Fruit fly (Drosophila melanogaster) whole organism, embryonic: ENCODE data around the gene Tlk.
A peak's percentile ranks its signal among the peaks of the same experiment; 100 is the strongest.

Source experiments
- CG12219 ChIP-seq: fragments of 200-800 bp; sonication (Bioruptor generic); optimal IDR thresholded peaks from 3 replicates; lab custom pipeline; 2018; ENCODE audit warnings: missing biosample characterization, mild to moderate bottlenecking, missing genetic modification characterization
- CG13123 ChIP-seq: fragments of 200-800 bp; sonication (Bioruptor generic); optimal IDR thresholded peaks from 2 replicates; lab custom pipeline; 2016; ENCODE audit warnings: missing biosample characterization, missing genetic modification characterization
- CG13287 ChIP-seq: fragments of 200-800 bp; sonication (Bioruptor generic); IDR thresholded peaks from 2 replicates; pipeline ENCODE4 v1.3.6; 2022; ENCODE audit warnings: missing biosample characterization, missing genetic modification characterization; ENCODE audit not compliant: partially characterized antibody
- CG14050 ChIP-seq: fragments of 200-800 bp; sonication (Bioruptor generic); IDR thresholded peaks from 3 replicates; pipeline ENCODE4 v1.3.6; 2022; ENCODE audit warnings: missing biosample characterization, missing genetic modification characterization
- CG15696 ChIP-seq: fragments of 200-800 bp; sonication (Bioruptor generic); optimal IDR thresholded peaks from 2 replicates; lab custom pipeline; 2019; ENCODE audit warnings: missing biosample characterization, mild to moderate bottlenecking, missing genetic modification characterization, moderate library complexity
- CG1603 ChIP-seq: fragments of 200-800 bp; sonication (Bioruptor generic); optimal IDR thresholded peaks from 2 replicates; lab custom pipeline; 2019; ENCODE audit warnings: missing biosample characterization, mild to moderate bottlenecking, missing genetic modification characterization, moderate library complexity
- CG17328 ChIP-seq: fragments of 200-800 bp; sonication (Bioruptor generic); IDR thresholded peaks from 2 replicates; pipeline ENCODE4 v1.3.6; 2022; ENCODE audit warnings: missing biosample characterization, missing genetic modification characterization
- CG17359 ChIP-seq: fragments of 200-800 bp; sonication (Bioruptor generic); optimal IDR thresholded peaks from 3 replicates; lab custom pipeline; 2018; ENCODE audit warnings: missing biosample characterization, mild to moderate bottlenecking, missing genetic modification characterization, moderate library complexity
- CG32532 ChIP-seq: fragments of 200-800 bp; sonication (Bioruptor generic); IDR thresholded peaks from 2 replicates; pipeline ENCODE4 v1.3.6; 2022; ENCODE audit warnings: missing biosample characterization, missing genetic modification characterization
- CG33213 ChIP-seq: fragments of 200-800 bp; sonication (Bioruptor generic); optimal IDR thresholded peaks from 3 replicates; lab custom pipeline; 2016; ENCODE audit warnings: missing biosample characterization, missing genetic modification characterization
- CG33557 ChIP-seq: fragments of 200-800 bp; sonication (Bioruptor generic); optimal IDR thresholded peaks from 2 replicates; lab custom pipeline; 2019; ENCODE audit warnings: missing biosample characterization, mild to moderate bottlenecking, missing genetic modification characterization, moderate library complexity
- CG3407 ChIP-seq: fragments of 200-800 bp; sonication (Bioruptor generic); optimal IDR thresholded peaks from 2 replicates; lab custom pipeline; 2018; ENCODE audit warnings: missing biosample characterization, mild to moderate bottlenecking, missing genetic modification characterization
- CG34376 ChIP-seq: fragments of 200-800 bp; sonication (Bioruptor generic); optimal IDR thresholded peaks from 2 replicates; lab custom pipeline; 2018; ENCODE audit warnings: missing biosample characterization, mild to moderate bottlenecking, missing genetic modification characterization
- CG7786 ChIP-seq: fragments of 200-800 bp; sonication (Bioruptor generic); optimal IDR thresholded peaks from 2 replicates; lab custom pipeline; 2016; ENCODE audit warnings: missing biosample characterization, missing genetic modification characterization
- CG9876 ChIP-seq: fragments of 200-800 bp; sonication (Bioruptor generic); optimal IDR thresholded peaks from 2 replicates; lab custom pipeline; 2016; ENCODE audit warnings: missing biosample characterization, missing genetic modification characterization
- Camta ChIP-seq: fragments of 200-800 bp; sonication (Bioruptor generic); optimal IDR thresholded peaks from 2 replicates; lab custom pipeline; 2016; ENCODE audit warnings: missing biosample characterization, missing genetic modification characterization
- D ChIP-seq, 2 experiments: fragments of 200-800 bp in 1 of 2; fragments of >200 bp in 1 of 2; sonication (Bioruptor generic) in 1 of 2; optimal IDR thresholded peaks; 2 replicates in 1 of 2; 3 replicates in 1 of 2; lab custom pipeline; 2017; ENCODE audit warnings: mild to moderate bottlenecking in 1 of 2, missing biosample characterization in 1 of 2, missing genetic modification characterization in 1 of 2, missing genetic modification reagents in 1 of 2
- Dbx ChIP-seq: fragments of 200-800 bp; sonication (Bioruptor generic); IDR thresholded peaks from 3 replicates; pipeline ENCODE4 v1.3.6; 2022; ENCODE audit warnings: missing biosample characterization, missing genetic modification characterization
- ERR ChIP-seq: fragments of 200-800 bp; sonication (Bioruptor generic); optimal IDR thresholded peaks from 2 replicates; lab custom pipeline; 2016; ENCODE audit warnings: missing biosample characterization, missing genetic modification characterization
- HLH54F ChIP-seq: fragments of 200-800 bp; sonication (Bioruptor generic); optimal IDR thresholded peaks from 3 replicates; lab custom pipeline; 2016; ENCODE audit warnings: missing biosample characterization, missing genetic modification characterization
- Hmr ChIP-seq: fragments of 200-800 bp; sonication (Bioruptor generic); optimal IDR thresholded peaks from 3 replicates; lab custom pipeline; 2017; ENCODE audit warnings: mild to moderate bottlenecking, missing biosample characterization, missing genetic modification reagents, missing genetic modification characterization
- Hr3 ChIP-seq: fragments of 200-800 bp; sonication (Bioruptor generic); optimal IDR thresholded peaks from 3 replicates; lab custom pipeline; 2016; ENCODE audit warnings: missing biosample characterization, missing genetic modification characterization
- MTF-1 ChIP-seq: fragments of 200-800 bp; sonication (Bioruptor generic); optimal IDR thresholded peaks from 2 replicates; lab custom pipeline; 2018; ENCODE audit warnings: missing biosample characterization, mild to moderate bottlenecking, missing genetic modification characterization, borderline replicate concordance
- Meics ChIP-seq: fragments of 200-800 bp; sonication (Bioruptor generic); optimal IDR thresholded peaks from 2 replicates; lab custom pipeline; 2017; ENCODE audit warnings: missing biosample characterization, mild to moderate bottlenecking, missing genetic modification characterization
- Ptx1 ChIP-seq: fragments of 200-800 bp; sonication (Bioruptor generic); IDR thresholded peaks from 2 replicates; pipeline ENCODE4 v1.3.6; 2022; ENCODE audit warnings: missing biosample characterization, missing genetic modification characterization
- Sox102F ChIP-seq: fragments of 200-800 bp; sonication (Bioruptor generic); optimal IDR thresholded peaks from 2 replicates; lab custom pipeline; 2018; ENCODE audit warnings: missing biosample characterization, mild to moderate bottlenecking, missing genetic modification characterization, moderate library complexity
- abd-A ChIP-seq: fragments of 200-800 bp; sonication (Bioruptor generic); optimal IDR thresholded peaks from 3 replicates; lab custom pipeline; 2019; ENCODE audit warnings: missing biosample characterization, mild to moderate bottlenecking, missing genetic modification characterization, moderate library complexity
- ato ChIP-seq: fragments of 200-800 bp; sonication (Bioruptor generic); IDR thresholded peaks from 2 replicates; pipeline ENCODE4 v1.3.6; 2022; ENCODE audit warnings: missing biosample characterization, missing genetic modification characterization; ENCODE audit not compliant: partially characterized antibody
- az2 ChIP-seq: fragments of 200-800 bp; sonication (Bioruptor generic); optimal IDR thresholded peaks from 3 replicates; lab custom pipeline; 2016; ENCODE audit warnings: missing biosample characterization, missing genetic modification characterization
- corto ChIP-seq: fragments of 200-800 bp; sonication (Bioruptor generic); optimal IDR thresholded peaks from 2 replicates; lab custom pipeline; 2016; ENCODE audit warnings: missing biosample characterization, mild to moderate bottlenecking, missing genetic modification characterization, moderate library complexity
- dpn ChIP-seq, 2 experiments: fragments of 200-800 bp; sonication (Bioruptor generic); optimal IDR thresholded peaks; 3 replicates each; lab custom pipeline; 2016; ENCODE audit warnings: missing biosample characterization in 2 of 2, missing genetic modification characterization in 2 of 2
- dysf ChIP-seq: fragments of 200-800 bp; sonication (Bioruptor generic); IDR thresholded peaks from 3 replicates; pipeline ENCODE4 v1.3.6; 2022; ENCODE audit warnings: missing biosample characterization, missing genetic modification characterization
- gcm2 ChIP-seq: fragments of 200-800 bp; sonication (Bioruptor generic); optimal IDR thresholded peaks from 2 replicates; lab custom pipeline; 2016; ENCODE audit warnings: missing biosample characterization, missing genetic modification characterization
- gt ChIP-seq: fragments of 200-800 bp; sonication (Bioruptor generic); IDR thresholded peaks from 2 replicates; pipeline ENCODE4 v1.3.6; 2022; ENCODE audit warnings: missing biosample characterization, missing genetic modification characterization
- hbn ChIP-seq: fragments of 200-800 bp; sonication (Bioruptor generic); IDR thresholded peaks from 2 replicates; pipeline ENCODE4 v1.3.6; 2022; ENCODE audit warnings: missing biosample characterization, missing genetic modification characterization; ENCODE audit not compliant: partially characterized antibody
- kay ChIP-seq: fragments of 200-800 bp; sonication (Bioruptor generic); optimal IDR thresholded peaks from 2 replicates; lab custom pipeline; 2016; ENCODE audit warnings: missing biosample characterization, missing genetic modification characterization
- ken ChIP-seq: fragments of 200-800 bp; sonication (Bioruptor generic); IDR thresholded peaks from 3 replicates; pipeline ENCODE4 v1.3.6; 2022; ENCODE audit warnings: missing biosample characterization, missing genetic modification characterization
- maf-S ChIP-seq: fragments of 200-800 bp; sonication (Bioruptor generic); optimal IDR thresholded peaks from 2 replicates; lab custom pipeline; 2016; ENCODE audit warnings: missing biosample characterization, missing genetic modification characterization
- mld ChIP-seq: fragments of 200-800 bp; sonication (Bioruptor generic); IDR thresholded peaks from 3 replicates; pipeline ENCODE4 v1.3.6; 2022; ENCODE audit warnings: missing biosample characterization, missing genetic modification characterization; ENCODE audit not compliant: partially characterized antibody
- oc ChIP-seq: fragments of 200-800 bp; sonication (Bioruptor generic); optimal IDR thresholded peaks from 2 replicates; lab custom pipeline; 2018; ENCODE audit warnings: missing biosample characterization, mild to moderate bottlenecking, missing genetic modification characterization, moderate library complexity
- pita ChIP-seq: fragments of 200-800 bp; sonication (Bioruptor generic); optimal IDR thresholded peaks from 2 replicates; lab custom pipeline; 2017; ENCODE audit warnings: missing biosample characterization, mild to moderate bottlenecking, missing genetic modification characterization
- prd ChIP-seq, 3 experiments: fragments of >200 bp in 2 of 3; fragments of 200-800 bp in 1 of 3; sonication (Bioruptor generic) in 1 of 3; optimal IDR thresholded peaks in 2 of 3; IDR thresholded peaks in 1 of 3; 2 replicates in 2 of 3; 3 replicates in 1 of 3; pipeline versions ENCODE4 v1.3.6 to Lab custom; 2017 to 2022; ENCODE audit warnings: missing biosample characterization in 1 of 3, missing genetic modification characterization in 1 of 3
- ranshi ChIP-seq: fragments of 200-800 bp; sonication (Bioruptor generic); IDR thresholded peaks from 2 replicates; pipeline ENCODE4 v1.3.6; 2022; ENCODE audit warnings: missing biosample characterization, missing genetic modification characterization
- slp2 ChIP-seq: fragments of 200-800 bp; sonication (Bioruptor generic); optimal IDR thresholded peaks from 2 replicates; lab custom pipeline; 2016; ENCODE audit warnings: missing biosample characterization, missing genetic modification characterization
- sqz ChIP-seq: fragments of 200-800 bp; sonication (Bioruptor generic); optimal IDR thresholded peaks from 3 replicates; lab custom pipeline; 2018; ENCODE audit warnings: missing biosample characterization, mild to moderate bottlenecking, missing genetic modification characterization
- sr ChIP-seq: fragments of 200-800 bp; sonication (Bioruptor generic); IDR thresholded peaks from 3 replicates; pipeline ENCODE4 v1.3.6; 2022; ENCODE audit warnings: missing biosample characterization, missing genetic modification characterization
- wdn ChIP-seq: fragments of 200-800 bp; sonication (Bioruptor generic); IDR thresholded peaks from 2 replicates; pipeline ENCODE4 v1.3.6; 2022; ENCODE audit warnings: missing biosample characterization, missing genetic modification characterization
- zf30C ChIP-seq: fragments of 200-800 bp; sonication (Bioruptor generic); optimal IDR thresholded peaks from 3 replicates; lab custom pipeline; 2018; ENCODE audit warnings: missing biosample characterization, mild to moderate bottlenecking, missing genetic modification characterization

Gene Tlk

DNA sequence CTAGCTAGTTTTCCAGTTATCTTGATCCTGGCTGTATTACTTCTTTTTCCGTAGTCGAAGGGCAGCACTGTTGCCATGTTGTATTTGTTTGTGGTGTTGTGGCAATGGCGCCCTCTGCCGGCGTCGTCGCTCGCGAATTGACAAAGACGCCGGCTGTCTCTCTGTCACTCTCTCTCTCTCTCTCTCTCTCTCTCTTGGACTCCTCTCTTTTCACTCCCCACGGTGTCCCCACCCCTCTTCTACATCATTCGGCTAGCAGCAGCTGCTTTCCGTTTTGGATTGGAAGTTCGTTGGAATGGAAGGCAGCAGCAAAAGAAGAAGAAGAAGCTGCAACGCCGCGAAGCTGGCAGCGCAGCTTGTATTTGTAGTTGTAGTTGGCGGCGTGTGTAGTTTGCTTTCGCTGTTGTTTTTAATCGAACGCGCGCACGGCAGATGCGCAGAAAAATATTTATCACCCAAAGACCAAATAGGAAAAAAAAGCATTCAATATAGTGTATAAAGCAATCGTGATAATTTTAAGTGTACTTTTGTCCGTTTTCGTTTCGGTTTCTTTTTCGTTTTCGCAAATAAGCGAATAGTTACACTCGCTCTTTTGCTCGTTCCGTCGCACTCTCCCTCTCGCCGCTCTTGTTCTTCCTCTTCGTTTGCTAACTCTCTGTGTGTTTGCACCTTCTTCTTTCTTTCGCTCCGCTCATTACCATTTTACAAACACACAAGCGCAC is 60.0 kb downstream of the Tlk start (continued):
- TF ChIP-seq corto (GFP tag; lab: Kevin White, UChicago) (no peak), Meics (GFP tag; lab: Kevin White, UChicago) (peak; percentile 33), MTF-1 (GFP tag; lab: Kevin White, UChicago) (no peak), CG3407 (no peak), sqz (GFP tag; lab: Kevin White, UChicago) (no peak), wdn (GFP tag; lab: Robert Waterston, UW) (no peak), dpn (GFP tag; optimal IDR thresholded peaks at IDR 0.05; lab: Kevin White, UChicago) (peak in 1 of 2 experiments; percentile 24), pita (GFP tag; lab: Kevin White, UChicago) (no peak), HLH54F (GFP tag; lab: Kevin White, UChicago) (no peak), prd (optimal IDR thresholded peaks at IDR 0.05; lab: Kevin White, UChicago) (no peak), prd (GFP tag; IDR thresholded peaks at IDR 0.05; lab: Robert Waterston, UW) (no peak), Ptx1 (GFP tag; lab: Robert Waterston, UW) (no peak), CG15696 (tag; lab: Kevin White, UChicago) (no peak), Dbx (peak; percentile 41; the same call in 1 of the 3 replicates), CG32532 (GFP tag; lab: Robert Waterston, UW) (peak; percentile 66; the same call in 1 of the 2 replicates), CG14050 (GFP tag; lab: Robert Waterston, UW) (no peak), CG17328 (no peak), CG33557 (GFP tag; lab: Kevin White, UChicago) (no peak), oc (tag; lab: Kevin White, UChicago) (no peak), CG9876 (GFP tag; lab: Kevin White, UChicago) (no peak), Hmr (peak; percentile 57), slp2 (GFP tag; lab: Kevin White, UChicago) (no peak), gcm2 (GFP tag; lab: Kevin White, UChicago) (no peak), D (optimal IDR thresholded peaks at IDR 0.05; lab: Kevin White, UChicago) (no peak), D (GFP tag; optimal IDR thresholded peaks at IDR 0.05; lab: Kevin White, UChicago) (no peak), CG1603 (tag; lab: Kevin White, UChicago) (no peak), ERR (GFP tag; lab: Kevin White, UChicago) (no peak), CG13123 (GFP tag; lab: Kevin White, UChicago) (no peak), CG33213 (GFP tag; lab: Kevin White, UChicago) (peak; percentile 13), az2 (no peak), CG17359 (tag; lab: Kevin White, UChicago) (no peak), Hr3 (no peak), mld (no peak), abd-A (peak; percentile 18), zf30C (GFP tag; lab: Kevin White, UChicago) (peak; percentile 65), kay (GFP tag; lab: Kevin White, UChicago) (no peak), ato (no peak), dysf (GFP tag; lab: Robert Waterston, UW) (0 out of 3 replicates have a peak, but pooled peaks have one; percentile 29), sr (GFP tag; lab: Robert Waterston, UW) (no peak), ken (GFP tag; lab: Robert Waterston, UW) (no peak), CG12219 (GFP tag; lab: Kevin White, UChicago) (no peak), Sox102F (GFP tag; lab: Kevin White, UChicago) (no peak), Camta (GFP tag; lab: Kevin White, UChicago) (no peak), ranshi (GFP tag; lab: Robert Waterston, UW) (no peak; the same call in 1 of the 2 replicates), CG7786 (GFP tag; lab: Kevin White, UChicago) (no peak), gt (GFP tag; lab: Robert Waterston, UW) (no peak), maf-S (GFP tag; lab: Kevin White, UChicago) (no peak), CG13287 (no peak; the same call in 1 of the 2 replicates), CG34376 (GFP tag; lab: Kevin White, UChicago) (peak; percentile 8), hbn (GFP tag; lab: Robert Waterston, UW) (no peak)
